Fruit fly (Drosophila melanogaster) whole organism, embryonic: ENCODE data around the gene Sik2.
A peak's percentile ranks its signal among the peaks of the same experiment; 100 is the strongest.

Source experiments
- ATbp ChIP-seq: fragments of 200-800 bp; sonication (Bioruptor generic); optimal IDR thresholded peaks from 2 replicates; lab custom pipeline; 2017; ENCODE audit warnings: missing biosample characterization, mild to moderate bottlenecking, missing genetic modification characterization, missing genetic modification reagents
- Atf-2 ChIP-seq: fragments of 200-800 bp; sonication (Bioruptor generic); optimal IDR thresholded peaks from 2 replicates; lab custom pipeline; 2016; ENCODE audit warnings: missing biosample characterization, missing genetic modification characterization
- Awh ChIP-seq: fragments of 200-800 bp; sonication (Bioruptor generic); IDR thresholded peaks from 2 replicates; pipeline ENCODE4, ENCODE4 v1.3.6; 2022; ENCODE audit warnings: missing biosample characterization, missing genetic modification characterization
- CG10959 ChIP-seq: fragments of 200-800 bp; sonication (Bioruptor generic); IDR thresholded peaks from 2 replicates; pipeline ENCODE4 v1.3.6; 2022; ENCODE audit warnings: missing biosample characterization, missing genetic modification characterization
- CG11093 ChIP-seq: fragments of 200-800 bp; sonication (Bioruptor generic); IDR thresholded peaks from 3 replicates; pipeline ENCODE4 v1.3.6; 2022; ENCODE audit warnings: missing biosample characterization, missing genetic modification characterization
- CG11695 ChIP-seq: fragments of 200-800 bp; sonication (Bioruptor generic); IDR thresholded peaks from 3 replicates; pipeline ENCODE4 v1.3.6; 2022; ENCODE audit warnings: missing biosample characterization, missing genetic modification characterization
- CG1233 ChIP-seq: fragments of 200-800 bp; sonication (Bioruptor generic); optimal IDR thresholded peaks from 4 replicates; lab custom pipeline; 2018; ENCODE audit warnings: missing biosample characterization, mild to moderate bottlenecking, missing genetic modification characterization
- CG13775 ChIP-seq: fragments of 200-800 bp; sonication (Bioruptor generic); optimal IDR thresholded peaks from 3 replicates; lab custom pipeline; 2017; ENCODE audit warnings: missing biosample characterization, mild to moderate bottlenecking, missing genetic modification characterization
- CG15269 ChIP-seq: fragments of 200-800 bp; sonication (Bioruptor generic); optimal IDR thresholded peaks from 2 replicates; lab custom pipeline; 2018; ENCODE audit warnings: missing biosample characterization, mild to moderate bottlenecking, missing genetic modification characterization, moderate library complexity
- CG17802 ChIP-seq: fragments of 200-800 bp; sonication (Bioruptor generic); optimal IDR thresholded peaks from 2 replicates; lab custom pipeline; 2018; ENCODE audit warnings: missing biosample characterization, mild to moderate bottlenecking, missing genetic modification characterization, moderate library complexity
- CG17829 ChIP-seq: fragments of 200-800 bp; optimal IDR thresholded peaks from 2 replicates; lab custom pipeline; 2019; ENCODE audit warnings: missing biosample characterization, mild to moderate bottlenecking, missing genetic modification characterization, moderate library complexity
- CG2875 ChIP-seq: fragments of 200-800 bp; sonication (Bioruptor generic); optimal IDR thresholded peaks from 2 replicates; lab custom pipeline; 2017; ENCODE audit warnings: missing biosample characterization, mild to moderate bottlenecking, missing genetic modification characterization, missing genetic modification reagents
- CG33557 ChIP-seq: fragments of 200-800 bp; sonication (Bioruptor generic); optimal IDR thresholded peaks from 2 replicates; lab custom pipeline; 2019; ENCODE audit warnings: missing biosample characterization, mild to moderate bottlenecking, missing genetic modification characterization, moderate library complexity
- CG34376 ChIP-seq: fragments of 200-800 bp; sonication (Bioruptor generic); optimal IDR thresholded peaks from 2 replicates; lab custom pipeline; 2018; ENCODE audit warnings: missing biosample characterization, mild to moderate bottlenecking, missing genetic modification characterization
- CG34422 ChIP-seq: fragments of 200-800 bp; sonication (Bioruptor generic); IDR thresholded peaks from 3 replicates; pipeline ENCODE4 v1.3.6; 2022; ENCODE audit warnings: missing biosample characterization, missing genetic modification characterization
- CG6765 ChIP-seq: fragments of 200-800 bp; sonication (Bioruptor generic); optimal IDR thresholded peaks from 3 replicates; lab custom pipeline; 2017; ENCODE audit warnings: missing biosample characterization, mild to moderate bottlenecking, missing genetic modification characterization
- CG6854 ChIP-seq: fragments of 200-800 bp; sonication (Bioruptor generic); optimal IDR thresholded peaks from 3 replicates; lab custom pipeline; 2017; ENCODE audit warnings: missing biosample characterization, mild to moderate bottlenecking, missing genetic modification characterization
- CG7556 ChIP-seq: fragments of 200-800 bp; sonication (Bioruptor generic); optimal IDR thresholded peaks from 2 replicates; lab custom pipeline; 2017; ENCODE audit warnings: missing biosample characterization, mild to moderate bottlenecking, missing genetic modification characterization
- CG8478 ChIP-seq: fragments of >200 bp; optimal IDR thresholded peaks from 2 replicates; lab custom pipeline; 2018
- CG9215 ChIP-seq: fragments of 200-800 bp; sonication (Bioruptor generic); IDR thresholded peaks from 2 replicates; pipeline ENCODE4 v1.3.6; 2022; ENCODE audit warnings: missing biosample characterization, missing genetic modification characterization
- CG9437 ChIP-seq: fragments of 200-800 bp; sonication (Bioruptor generic); optimal IDR thresholded peaks from 2 replicates; lab custom pipeline; 2018; ENCODE audit warnings: missing biosample characterization, mild to moderate bottlenecking, missing genetic modification characterization
- CoRest ChIP-seq: fragments of 200-800 bp; sonication (Bioruptor generic); optimal IDR thresholded peaks from 3 replicates; lab custom pipeline; 2018; ENCODE audit warnings: missing biosample characterization, mild to moderate bottlenecking, missing genetic modification characterization, moderate library complexity
- Deaf1 ChIP-seq: fragments of 200-800 bp; optimal IDR thresholded peaks from 3 replicates; lab custom pipeline; 2019; ENCODE audit warnings: missing biosample characterization, mild to moderate bottlenecking, missing genetic modification characterization, moderate library complexity
- Dll ChIP-seq: fragments of 200-800 bp; sonication (Bioruptor generic); IDR thresholded peaks from 4 replicates; pipeline ENCODE4 v1.3.6; 2022; ENCODE audit warnings: missing biosample characterization, missing genetic modification characterization; ENCODE audit not compliant: partially characterized antibody
- Doc3 ChIP-seq: fragments of 200-800 bp; sonication (Bioruptor generic); IDR thresholded peaks from 3 replicates; pipeline ENCODE4 v1.3.6; 2022; ENCODE audit warnings: missing biosample characterization, missing genetic modification characterization; ENCODE audit not compliant: partially characterized antibody
- Ets97D ChIP-seq: fragments of 200-800 bp; sonication (Bioruptor generic); optimal IDR thresholded peaks from 3 replicates; lab custom pipeline; 2016; ENCODE audit warnings: missing biosample characterization, missing genetic modification characterization
- Fer1 ChIP-seq: fragments of 200-800 bp; sonication (Bioruptor generic); optimal IDR thresholded peaks from 2 replicates; lab custom pipeline; 2017; ENCODE audit warnings: missing biosample characterization, mild to moderate bottlenecking, missing genetic modification characterization
- Hand ChIP-seq: fragments of 200-800 bp; sonication (Bioruptor generic); optimal IDR thresholded peaks from 2 replicates; lab custom pipeline; 2017; ENCODE audit warnings: mild to moderate bottlenecking, missing biosample characterization, missing genetic modification reagents, missing genetic modification characterization
- HmgZ ChIP-seq: fragments of 200-800 bp; sonication (Bioruptor generic); optimal IDR thresholded peaks from 2 replicates; lab custom pipeline; 2018; ENCODE audit warnings: missing biosample characterization, mild to moderate bottlenecking, missing genetic modification characterization
- Hmx ChIP-seq: fragments of 200-800 bp; sonication (Bioruptor generic); optimal IDR thresholded peaks from 2 replicates; lab custom pipeline; 2016; ENCODE audit warnings: missing biosample characterization, missing genetic modification characterization
- Hr78 ChIP-seq, 2 experiments: fragments of 200-800 bp in 1 of 2; fragments of >200 bp in 1 of 2; sonication (Bioruptor generic) in 1 of 2; optimal IDR thresholded peaks; 2 replicates each; lab custom pipeline; 2017 to 2019; ENCODE audit warnings: missing biosample characterization in 2 of 2, missing genetic modification characterization in 2 of 2, mild to moderate bottlenecking in 1 of 2, moderate library complexity in 1 of 2
- MTF-1 ChIP-seq: fragments of 200-800 bp; sonication (Bioruptor generic); optimal IDR thresholded peaks from 2 replicates; lab custom pipeline; 2018; ENCODE audit warnings: missing biosample characterization, mild to moderate bottlenecking, missing genetic modification characterization, borderline replicate concordance
- Meics ChIP-seq: fragments of 200-800 bp; sonication (Bioruptor generic); optimal IDR thresholded peaks from 2 replicates; lab custom pipeline; 2017; ENCODE audit warnings: missing biosample characterization, mild to moderate bottlenecking, missing genetic modification characterization
- Rfx ChIP-seq: fragments of 200-800 bp; sonication (Bioruptor generic); IDR thresholded peaks from 2 replicates; pipeline ENCODE4 v1.3.6; 2022; ENCODE audit warnings: missing biosample characterization, missing genetic modification characterization
- Sin3A ChIP-seq: fragments of >200 bp; optimal IDR thresholded peaks from 2 replicates; lab custom pipeline; 2018
- dmrt99B ChIP-seq: fragments of 200-800 bp; sonication (Bioruptor generic); optimal IDR thresholded peaks from 2 replicates; lab custom pipeline; 2018; ENCODE audit warnings: missing biosample characterization, mild to moderate bottlenecking, missing genetic modification characterization, moderate library complexity
- eyg ChIP-seq: fragments of 200-800 bp; sonication (Bioruptor generic); optimal IDR thresholded peaks from 3 replicates; lab custom pipeline; 2016; ENCODE audit warnings: missing biosample characterization, missing genetic modification characterization
- fru ChIP-seq: fragments of >200 bp; optimal IDR thresholded peaks from 2 replicates; lab custom pipeline; 2017
- h ChIP-seq: fragments of >200 bp; optimal IDR thresholded peaks from 2 replicates; lab custom pipeline; 2017
- ham ChIP-seq: fragments of 200-800 bp; sonication (Bioruptor generic); IDR thresholded peaks from 2 replicates; pipeline ENCODE4 v1.3.6; 2022; ENCODE audit warnings: missing biosample characterization, missing genetic modification characterization
- mam ChIP-seq: fragments of 200-800 bp; sonication (Bioruptor generic); optimal IDR thresholded peaks from 3 replicates; lab custom pipeline; 2016; ENCODE audit warnings: missing biosample characterization, missing genetic modification characterization
- nmo ChIP-seq: fragments of 200-800 bp; sonication (Bioruptor generic); optimal IDR thresholded peaks from 2 replicates; lab custom pipeline; 2018; ENCODE audit warnings: missing biosample characterization, mild to moderate bottlenecking, missing genetic modification characterization, moderate library complexity
- odd ChIP-seq: fragments of 200-800 bp; sonication (Bioruptor generic); optimal IDR thresholded peaks from 2 replicates; lab custom pipeline; 2017; ENCODE audit warnings: missing biosample characterization, mild to moderate bottlenecking, missing genetic modification characterization
- peb ChIP-seq: fragments of 200-800 bp; sonication (Bioruptor generic); IDR thresholded peaks from 2 replicates; pipeline ENCODE4 v1.3.6; 2022; ENCODE audit warnings: missing biosample characterization, missing genetic modification characterization
- sc ChIP-seq, 3 experiments: fragments of >200 bp in 2 of 3; fragments of 200-800 bp in 1 of 3; sonication (Bioruptor generic) in 1 of 3; optimal IDR thresholded peaks; 2 replicates in 2 of 3; 3 replicates in 1 of 3; lab custom pipeline; 2017; ENCODE audit warnings: mild to moderate bottlenecking in 1 of 3, missing biosample characterization in 1 of 3, missing genetic modification characterization in 1 of 3, missing genetic modification reagents in 1 of 3
- tio ChIP-seq: fragments of 200-800 bp; sonication (Bioruptor generic); optimal IDR thresholded peaks from 2 replicates; lab custom pipeline; 2017; ENCODE audit warnings: missing biosample characterization, missing genetic modification characterization, inconsistent platforms
- toy ChIP-seq: fragments of 200-800 bp; sonication (Bioruptor generic); IDR thresholded peaks from 2 replicates; pipeline ENCODE4 v1.3.6; 2022; ENCODE audit warnings: missing biosample characterization, missing genetic modification characterization
- unc-4 ChIP-seq: fragments of 200-800 bp; sonication (Bioruptor generic); IDR thresholded peaks from 2 replicates; pipeline ENCODE4 v1.3.6; 2022; ENCODE audit warnings: missing biosample characterization, missing genetic modification characterization; ENCODE audit not compliant: partially characterized antibody
- zen2 ChIP-seq: fragments of 200-800 bp; sonication (Bioruptor generic); IDR thresholded peaks from 3 replicates; pipeline ENCODE4 v1.3.6; 2022; ENCODE audit warnings: missing biosample characterization, missing genetic modification characterization; ENCODE audit not compliant: partially characterized antibody

The Sik2 gene

dm6 chrX:2010010-2010873, 51.5 kb downstream of the Sik2 start, which contains the start of gene east (continued):
- TF ChIP-seq Ets97D (GFP tag; lab: Kevin White, UChicago) (no peak), CoRest (tag; lab: Kevin White, UChicago) (peak; percentile 10), ham (GFP tag; lab: Robert Waterston, UW) (no peak), Meics (GFP tag; lab: Kevin White, UChicago) (no peak), CG13775 (GFP tag; lab: Kevin White, UChicago) (no peak), Deaf1 (tag; lab: Kevin White, UChicago) (peak; percentile 89), Fer1 (GFP tag; lab: Kevin White, UChicago) (peak; percentile 27), Hand (GFP tag; lab: Kevin White, UChicago) (no peak), CG17802 (tag; lab: Kevin White, UChicago) (no peak), odd (no peak), CG8478 (lab: Kevin White, UChicago) (no peak), CG9215 (no peak), peb (GFP tag; lab: Robert Waterston, UW) (no peak), CG2875 (GFP tag; lab: Kevin White, UChicago) (no peak), sc (optimal IDR thresholded peaks at IDR 0.05; lab: Kevin White, UChicago) (no peak), sc (GFP tag; optimal IDR thresholded peaks at IDR 0.05; lab: Kevin White, UChicago) (no peak), CG33557 (no peak), Atf-2 (GFP tag; lab: Kevin White, UChicago) (no peak), toy (no peak), CG9437 (GFP tag; lab: Kevin White, UChicago) (peak; percentile 0), CG10959 (GFP tag; lab: Robert Waterston, UW) (no peak), h (lab: Kevin White, UChicago) (no peak), CG1233 (GFP tag; lab: Kevin White, UChicago) (no peak), CG15269 (peak; percentile 4), nmo (no peak), CG34422 (GFP tag; lab: Robert Waterston, UW) (no peak), CG11093 (GFP tag; lab: Robert Waterston, UW) (no peak), CG34376 (GFP tag; lab: Kevin White, UChicago) (peak; percentile 44), CG17829 (peak; percentile 46), tio (GFP tag; lab: Kevin White, UChicago) (no peak), CG11695 (GFP tag; lab: Robert Waterston, UW) (no peak), Dll (GFP tag; lab: Robert Waterston, UW) (peak; percentile 32; the same call in 2 of the 4 replicates), Sin3A (lab: Kevin White, UChicago) (no peak), zen2 (no peak), dmrt99B (tag; lab: Kevin White, UChicago) (no peak), CG6765 (no peak), CG6854 (GFP tag; lab: Kevin White, UChicago) (no peak), ATbp (GFP tag; lab: Kevin White, UChicago) (no peak), HmgZ (tag; lab: Kevin White, UChicago) (peak; percentile 7), mam (GFP tag; lab: Kevin White, UChicago) (no peak), Doc3 (no peak), Rfx (GFP tag; lab: Robert Waterston, UW) (peak; percentile 35; the same call in 1 of the 2 replicates), fru (no peak), Hr78 (GFP tag; optimal IDR thresholded peaks at IDR 0.05; lab: Kevin White, UChicago) (no peak), CG7556 (no peak), MTF-1 (GFP tag; lab: Kevin White, UChicago) (no peak), unc-4 (GFP tag; lab: Robert Waterston, UW) (no peak), Hmx (no peak), Awh (GFP tag; lab: Robert Waterston, UW) (no peak), eyg (GFP tag; lab: Kevin White, UChicago) (no peak)
